Fruit fly (Drosophila melanogaster): ENCODE results near the gene CG4998.

DNA sequence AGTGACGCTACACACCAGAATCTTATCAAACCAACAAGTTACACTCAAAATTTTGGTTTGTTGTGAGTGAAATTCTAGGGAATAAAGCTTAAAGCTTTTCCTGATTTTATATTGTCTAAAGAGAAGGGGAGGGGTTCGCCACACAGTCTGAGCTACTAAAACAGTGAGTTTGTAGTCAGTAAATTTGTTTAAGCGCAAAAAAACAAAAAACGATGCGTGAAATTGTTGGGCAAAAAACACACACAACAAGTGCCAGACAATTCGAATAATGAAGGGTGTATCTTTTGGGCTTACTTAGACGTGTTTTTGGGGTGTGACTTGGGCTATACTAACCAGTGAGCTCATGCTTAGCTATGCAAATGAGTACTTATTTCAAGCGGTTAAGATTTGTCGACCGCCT, 21.0 kb downstream of the CG4998 start:
- TF ChIP-seq NfI (GFP tag; optimal IDR thresholded peaks at IDR 0.05) = no peak
- TF ChIP-seq CG7987 (GFP tag; optimal IDR thresholded peaks at IDR 0.05) = no peak
